Worm (Caenorhabditis elegans): ENCODE data around the gene F49E2.2.

Gene F49E2.2

DNA sequence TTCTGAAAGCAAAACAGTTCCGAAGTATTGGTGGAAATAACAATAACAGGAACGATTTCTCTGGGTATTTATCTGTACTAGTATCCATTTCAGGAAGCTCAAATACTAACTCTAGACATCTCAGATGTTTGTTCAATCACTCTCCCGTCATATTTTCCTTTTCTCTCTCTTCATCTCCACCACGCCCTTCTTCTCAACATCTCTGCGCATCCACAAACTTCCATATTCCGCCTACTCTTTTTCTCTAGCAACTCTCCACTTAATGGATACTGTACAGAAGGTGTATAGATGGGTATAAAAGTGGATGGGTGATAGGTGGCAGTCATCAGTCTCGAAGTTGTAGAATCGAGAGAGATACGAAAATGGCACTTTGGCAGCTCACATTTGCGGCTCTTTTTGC is 17.8 kb downstream of the F49E2.2 start, which contains the start of gene gpx-5:
Gene gpx-5, plus strand, starts transcription at position 336 of the 400 bp plus-strand sequence.
- TF ChIP-seq ztf-18 (tag; optimal IDR thresholded peaks at IDR 0.05), result no peak
- TF ChIP-seq B0261.1 (tag; optimal IDR thresholded peaks at IDR 0.05), result no peak
- TF ChIP-seq pha-4 (tag; optimal IDR thresholded peaks at IDR 0.05), result no peak
- no peak for TF ChIP-seq lsy-27 (tag; optimal IDR thresholded peaks at IDR 0.05; ENCODE audit: borderline replicate concordance, insufficient read depth)
- no peak; the same call in 1 of the 2 replicates for TF ChIP-seq lin-26 (GFP tag; IDR thresholded peaks at IDR 0.05)
- no peak for TF ChIP-seq repo-1 (tag; optimal IDR thresholded peaks at IDR 0.05)

DNA sequence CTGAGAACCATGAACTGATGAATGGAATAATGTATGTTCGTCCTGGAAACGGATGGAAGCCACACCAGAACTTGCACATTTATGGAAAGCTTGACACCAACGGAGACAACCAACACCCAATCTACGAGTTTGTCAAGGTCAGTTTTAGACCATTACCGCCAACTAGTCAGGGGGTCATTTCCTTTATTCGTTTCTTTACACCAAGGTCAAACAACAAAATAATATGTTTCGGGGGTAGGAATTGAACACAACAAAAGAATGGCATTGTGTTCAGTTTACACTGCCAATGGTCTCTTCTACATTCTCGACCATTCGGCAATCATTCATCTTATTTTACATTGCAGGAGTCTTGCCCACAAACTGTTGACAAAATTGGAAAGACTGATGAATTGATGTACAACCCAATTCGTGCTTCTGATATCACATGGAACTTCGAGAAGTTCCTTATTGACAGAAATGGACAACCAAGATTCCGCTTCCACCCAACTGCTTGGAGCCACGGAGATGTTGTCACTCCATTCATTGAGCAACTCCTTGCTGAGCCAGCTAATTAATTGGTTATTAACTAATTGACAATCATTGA is 19.1 kb downstream of the F49E2.2 start:
- TF ChIP-seq fkh-3 (tag; optimal IDR thresholded peaks at IDR 0.05) (no peak), egrh-3 (GFP tag; IDR thresholded peaks at IDR 0.05) (no peak), aptf-3 (GFP tag; IDR thresholded peaks at IDR 0.05) (no peak), Y53F4B.3 (GFP tag; IDR thresholded peaks at IDR 0.05) (no peak), B0035.1 (tag; optimal IDR thresholded peaks at IDR 0.05) (no peak), F23B12.7 (tag; optimal IDR thresholded peaks at IDR 0.05; ENCODE audit: insufficient read depth) (no peak), tlf-1 (GFP tag; optimal IDR thresholded peaks at IDR 0.05) (no peak), nhr-179 (tag; optimal IDR thresholded peaks at IDR 0.05) (no peak), hmg-20 (GFP tag; IDR thresholded peaks at IDR 0.05) (no peak), Y79H2A.3 (GFP tag; conservative IDR thresholded peaks at IDR 0.05) (no peak), sdz-38 (tag; optimal IDR thresholded peaks at IDR 0.05) (no peak), ceh-79 (tag; optimal IDR thresholded peaks at IDR 0.05) (no peak), Y56A3A.18 (GFP tag; IDR thresholded peaks at IDR 0.05) (no peak), hlh-26 (GFP tag; conservative IDR thresholded peaks at IDR 0.05) (no peak), nhr-80 (tag; optimal IDR thresholded peaks at IDR 0.05) (no peak), ceh-58 (GFP tag; IDR thresholded peaks at IDR 0.05) (no peak), ets-4 (GFP tag; optimal IDR thresholded peaks at IDR 0.05) (no peak)

DNA sequence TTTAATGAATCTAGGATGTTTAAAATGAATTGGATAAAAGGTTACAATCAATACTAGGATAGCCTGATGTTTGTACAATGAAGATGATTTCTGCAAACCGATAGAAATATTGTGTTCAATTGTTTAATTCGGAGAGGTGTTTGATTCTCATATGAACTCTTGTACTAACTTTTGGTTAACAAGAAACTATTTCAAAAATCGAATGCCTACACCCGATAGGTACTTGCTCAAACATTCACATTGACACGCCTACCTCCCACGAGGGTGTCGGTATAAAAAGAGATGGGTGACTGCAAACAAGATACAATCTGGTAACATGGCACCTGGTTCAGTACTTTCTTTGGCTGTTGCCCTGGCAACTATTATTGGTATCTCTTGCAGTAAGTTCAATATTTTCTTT is 21.1 kb downstream of the F49E2.2 start, which contains the start of gene gpx-3:
Gene gpx-3, plus strand, starts transcription at position 301 of the 400 bp plus-strand sequence.
- TF ChIP-seq mcd-1 (GFP tag; IDR thresholded peaks at IDR 0.05), result no peak
- no peak for TF ChIP-seq Y56A3A.18 (GFP tag; IDR thresholded peaks at IDR 0.05)
- no peak for TF ChIP-seq F52B5.7 (tag; optimal IDR thresholded peaks at IDR 0.05)
- TF ChIP-seq mxl-1 (tag; optimal IDR thresholded peaks at IDR 0.05), result no peak
- no peak for TF ChIP-seq sdz-38 (tag; optimal IDR thresholded peaks at IDR 0.05)
- TF ChIP-seq tbp1 (GFP tag; optimal IDR thresholded peaks at IDR 0.05), result no peak
- no peak for TF ChIP-seq rcor-1 (GFP tag; IDR thresholded peaks at IDR 0.05)
- TF ChIP-seq B0336.3 (GFP tag; IDR thresholded peaks at IDR 0.05), result no peak

DNA sequence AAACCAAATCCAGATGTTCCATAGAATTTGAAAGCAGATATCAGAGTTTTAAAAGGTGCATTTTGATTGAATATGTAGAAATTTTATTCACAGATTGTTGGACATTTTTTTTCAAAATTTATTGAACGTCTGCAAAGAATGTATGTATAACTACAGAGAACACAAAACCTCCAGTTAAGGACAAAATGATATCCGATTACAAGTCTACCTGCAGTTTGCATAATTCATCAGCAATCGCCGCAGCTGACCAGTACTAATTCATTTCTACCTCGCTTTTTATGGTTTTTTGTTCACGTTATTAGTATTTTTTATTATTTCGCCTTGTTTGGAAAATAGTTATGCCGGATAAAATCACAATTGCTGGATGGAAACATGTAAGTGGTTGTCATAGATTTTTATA is 22.6 kb downstream of the F49E2.2 start, which contains the start of gene del-8:
Gene del-8, plus strand, starts transcription at position 301 of the 400 bp plus-strand sequence.
- no peak for TF ChIP-seq ceh-79 (tag; optimal IDR thresholded peaks at IDR 0.05)
- TF ChIP-seq attf-6 (GFP tag; IDR thresholded peaks at IDR 0.05), result no peak
- TF ChIP-seq dpl-1 (GFP tag; optimal IDR thresholded peaks at IDR 0.05), result no peak
- TF ChIP-seq rcor-1 (GFP tag; IDR thresholded peaks at IDR 0.05), result no peak
- no peak for TF ChIP-seq hsf-1 (GFP tag; IDR thresholded peaks at IDR 0.05)

DNA sequence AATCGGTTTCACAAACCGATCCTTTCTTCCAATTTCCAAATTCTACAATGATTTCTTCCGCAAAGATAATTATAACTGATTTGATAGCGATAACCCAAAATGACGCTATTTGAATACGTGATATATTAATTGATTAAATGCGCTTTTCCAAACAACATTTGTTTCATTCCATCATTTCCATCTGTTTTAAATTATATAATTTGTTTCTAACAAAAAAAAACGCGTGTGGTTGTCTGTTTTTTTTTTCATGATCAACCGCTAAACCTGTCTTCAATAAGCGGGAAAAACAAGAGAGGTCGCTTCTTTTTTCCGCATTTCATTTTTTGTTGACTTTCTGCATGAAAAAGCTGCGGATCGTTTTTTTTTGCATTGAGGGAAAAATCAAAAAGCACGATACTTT is 30.8 kb downstream of the F49E2.2 start:
- TF ChIP-seq ets-4 (GFP tag; optimal IDR thresholded peaks at IDR 0.05) (no peak), nhr-179 (tag; optimal IDR thresholded peaks at IDR 0.05) (no peak), lag-1 (GFP tag; IDR thresholded peaks at IDR 0.05) (no peak), nfyb-1 (GFP tag; IDR thresholded peaks at IDR 0.05) (no peak), Y53G8AR.9 (GFP tag; conservative IDR thresholded peaks at IDR 0.05) (no peak), C17E4.6 (GFP tag; IDR thresholded peaks at IDR 0.05) (no peak), ztf-28 (GFP tag; IDR thresholded peaks at IDR 0.05) (no peak), unc-130 (GFP tag; optimal IDR thresholded peaks at IDR 0.05) (no peak), cebp-2 (GFP tag; IDR thresholded peaks at IDR 0.05) (no peak), akir-1 (GFP tag; optimal IDR thresholded peaks at IDR 0.05) (no peak), T07F8.4 (tag; optimal IDR thresholded peaks at IDR 0.05) (no peak), zfh-2 (GFP tag; conservative IDR thresholded peaks at IDR 0.05) (no peak), B0035.1 (tag; optimal IDR thresholded peaks at IDR 0.05) (no peak), lsy-27 (tag; optimal IDR thresholded peaks at IDR 0.05; ENCODE audit: borderline replicate concordance, insufficient read depth) (no peak), athp-1 (tag; optimal IDR thresholded peaks at IDR 0.05) (no peak)
